Worm (Caenorhabditis elegans): ENCODE results near the gene npr-4.

Gene npr-4

ce11 chrX:12510148-12510785, 41.2 kb downstream of the npr-4 start:
- TF ChIP-seq skn-1 (tag; optimal IDR thresholded peaks at IDR 0.05), result no peak
- TF ChIP-seq nhr-237 (tag; optimal IDR thresholded peaks at IDR 0.05), result no peak
- no peak for TF ChIP-seq mab-5 (tag; optimal IDR thresholded peaks at IDR 0.05)
- no peak for TF ChIP-seq unc-39 (tag; optimal IDR thresholded peaks at IDR 0.05)
- TF ChIP-seq lsy-2 (tag; optimal IDR thresholded peaks at IDR 0.05), result peak in 1 of 2 experiments; percentile 64
- no peak for TF ChIP-seq mbf-1 (tag; optimal IDR thresholded peaks at IDR 0.05)
- no peak for TF ChIP-seq alr-1 (tag; optimal IDR thresholded peaks at IDR 0.05)
- TF ChIP-seq sma-3 (GFP tag; optimal IDR thresholded peaks at IDR 0.05), result peak; percentile 21
- TF ChIP-seq ztf-4 (tag; optimal IDR thresholded peaks at IDR 0.05), result peak; percentile 68
- no peak for TF ChIP-seq peb-1 (tag; optimal IDR thresholded peaks at IDR 0.05)
- peak; percentile 40 for TF ChIP-seq lin-11 (tag; optimal IDR thresholded peaks at IDR 0.05)
- no peak for TF ChIP-seq ceh-82 (tag; optimal IDR thresholded peaks at IDR 0.05)
- no peak for TF ChIP-seq nhr-77 (tag; optimal IDR thresholded peaks at IDR 0.05)
- TF ChIP-seq ztf-11 (tag; optimal IDR thresholded peaks at IDR 0.05), result no peak
- no peak for TF ChIP-seq lin-39 (tag; optimal IDR thresholded peaks at IDR 0.05)
- TF ChIP-seq fos-1 (tag; optimal IDR thresholded peaks at IDR 0.05), result peak; percentile 74
- peak; percentile 64 for TF ChIP-seq egl-27 (tag; optimal IDR thresholded peaks at IDR 0.05)
- peak in 1 of 2 experiments; percentile 32 for TF ChIP-seq mdl-1 (tag; optimal IDR thresholded peaks at IDR 0.05)
- TF ChIP-seq elt-3 (tag; optimal IDR thresholded peaks at IDR 0.05), result no peak
- no peak for TF ChIP-seq blmp-1 (tag; optimal IDR thresholded peaks at IDR 0.05; ENCODE audit: insufficient read depth)
- peak; percentile 91 for TF ChIP-seq sma-9 (GFP tag; optimal IDR thresholded peaks at IDR 0.05)
- TF ChIP-seq sma-9 (tag; optimal IDR thresholded peaks at IDR 0.05), result no peak
- no peak for TF ChIP-seq ceh-16 (tag; optimal IDR thresholded peaks at IDR 0.05)
- no peak for TF ChIP-seq dmd-4 (tag; optimal IDR thresholded peaks at IDR 0.05)
- TF ChIP-seq unc-62 (GFP tag; optimal IDR thresholded peaks at IDR 0.05), result no peak
- peak; percentile 74 for TF ChIP-seq crh-2 (tag; optimal IDR thresholded peaks at IDR 0.05)
- TF ChIP-seq ztf-1 (GFP tag; conservative IDR thresholded peaks at IDR 0.05), result no peak
- TF ChIP-seq nhr-23 (tag; optimal IDR thresholded peaks at IDR 0.05), result no peak
- TF ChIP-seq ama-1 (optimal IDR thresholded peaks at IDR 0.05), result no peak
- no peak for TF ChIP-seq snpc-4 (tag; optimal IDR thresholded peaks at IDR 0.05)
- TF ChIP-seq ZK546.5 (tag; optimal IDR thresholded peaks at IDR 0.05), result no peak
- TF ChIP-seq nhr-12 (tag; optimal IDR thresholded peaks at IDR 0.05), result no peak
- TF ChIP-seq R02D3.7 (tag; optimal IDR thresholded peaks at IDR 0.05), result no peak
- TF ChIP-seq lin-13 (GFP tag; optimal IDR thresholded peaks at IDR 0.05), result peak; percentile 37
- TF ChIP-seq sem-4 (tag; optimal IDR thresholded peaks at IDR 0.05), result peak; percentile 68
- TF ChIP-seq aly-2 (tag; optimal IDR thresholded peaks at IDR 0.05), result no peak
- peak; percentile 57 for TF ChIP-seq nhr-21 (tag; optimal IDR thresholded peaks at IDR 0.05)
- TF ChIP-seq F13H6.1 (tag; optimal IDR thresholded peaks at IDR 0.05), result peak; percentile 86
- peak; percentile 64 for TF ChIP-seq zag-1 (tag; optimal IDR thresholded peaks at IDR 0.05)
- TF ChIP-seq nhr-11 (tag; optimal IDR thresholded peaks at IDR 0.05), result no peak
- no peak for TF ChIP-seq nhr-25 (tag; optimal IDR thresholded peaks at IDR 0.05)
- peak; percentile 71 for TF ChIP-seq C34F6.9 (tag; optimal IDR thresholded peaks at IDR 0.05)
- TF ChIP-seq gmeb-1 (tag; optimal IDR thresholded peaks at IDR 0.05), result no peak
- TF ChIP-seq nhr-10 (tag; optimal IDR thresholded peaks at IDR 0.05), result no peak
- peak; percentile 42 for TF ChIP-seq nhr-6 (tag; optimal IDR thresholded peaks at IDR 0.05)
- peak; percentile 9 for TF ChIP-seq Y55F3AM.14 (GFP tag; optimal IDR thresholded peaks at IDR 0.05)
- peak; percentile 80 for TF ChIP-seq nhr-129 (tag; optimal IDR thresholded peaks at IDR 0.05)
- peak; percentile 72 for TF ChIP-seq unc-55 (GFP tag; optimal IDR thresholded peaks at IDR 0.05)
- no peak for TF ChIP-seq elt-1 (tag; optimal IDR thresholded peaks at IDR 0.05)

Data from whole organism, L2 larva.